Worm (Caenorhabditis elegans): ENCODE measurements around the gene C18H9.1.

The C18H9.1 gene

ce11 chrII:6709680-6710079 is 10.8 kb downstream of the C18H9.1 start:
- TF ChIP-seq hif-1 (tag; optimal IDR thresholded peaks at IDR 0.05) (no peak), ZK337.2 (GFP tag; IDR thresholded peaks at IDR 0.05) (no peak), daf-16 (GFP tag; optimal IDR thresholded peaks at IDR 0.05) (no peak), daf-16 (tag; optimal IDR thresholded peaks at IDR 0.05) (no peak), fkh-10 (GFP tag; optimal IDR thresholded peaks at IDR 0.05) (peak; percentile 69), zag-1 (tag; optimal IDR thresholded peaks at IDR 0.05) (no peak), unc-62 (GFP tag; optimal IDR thresholded peaks at IDR 0.05 in 1 of 2) (no peak), unc-62 (tag; optimal IDR thresholded peaks at IDR 0.05) (no peak), hmg-1.1 (GFP tag; IDR thresholded peaks at IDR 0.05) (no peak), ctbp-1 (GFP tag; IDR thresholded peaks at IDR 0.05) (peak; percentile 59; the same call in 1 of the 2 replicates), ceh-28 (tag; optimal IDR thresholded peaks at IDR 0.05) (no peak), spr-3 (GFP tag; optimal IDR thresholded peaks at IDR 0.05) (no peak), aha-1 (tag) (no peak), nhr-77 (tag; optimal IDR thresholded peaks at IDR 0.05) (no peak), rbr-2 (tag; optimal IDR thresholded peaks at IDR 0.05) (no peak), ces-1 (GFP tag; optimal IDR thresholded peaks at IDR 0.05) (peak; percentile 49)

DNA sequence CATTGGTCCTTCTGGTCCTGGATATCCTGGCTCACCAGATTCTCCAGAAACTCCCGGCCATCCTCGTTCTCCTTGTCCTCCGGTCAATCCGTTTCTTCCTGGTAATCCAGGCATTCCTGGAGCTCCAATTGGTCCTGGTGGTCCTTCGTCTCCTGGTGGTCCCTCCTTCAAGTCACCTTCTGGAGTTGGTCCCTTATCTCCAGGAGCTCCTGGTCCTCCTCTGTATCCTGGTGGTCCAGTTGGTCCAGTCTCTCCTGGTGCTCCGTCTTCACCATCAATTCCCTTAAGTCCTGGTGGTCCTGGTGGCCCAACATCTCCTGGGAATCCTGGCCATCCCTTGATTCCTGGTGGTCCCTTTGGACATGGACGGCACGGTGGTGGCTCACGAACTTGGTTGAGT is 11.7 kb downstream of the C18H9.1 start:
- TF ChIP-seq pha-4 (GFP tag; IDR thresholded peaks at IDR 0.05) (no peak), pha-4 (tag; optimal IDR thresholded peaks at IDR 0.05) (no peak), set-16 (GFP tag; IDR thresholded peaks at IDR 0.05) (peak; percentile 74; the same call in 1 of the 2 replicates), egl-43 (GFP tag; IDR thresholded peaks at IDR 0.05) (0 out of 2 replicates have a peak, but pooled peaks have one; percentile 3), lin-15B (tag; optimal IDR thresholded peaks at IDR 0.05) (no peak), aha-1 (tag) (peak; percentile 11)

ce11 chrII:6712177-6712981 is 13.5 kb downstream of the C18H9.1 start, which contains the start of the genes dpy-10 and T14B4.19:
Gene dpy-10, minus strand, starts transcription at chrII:6712227.
Gene T14B4.19, minus strand, starts transcription at chrII:6712931.
- peak; percentile 3 for TF ChIP-seq aha-1 (tag)
- peak; percentile 41 for TF ChIP-seq hlh-30 (tag; optimal IDR thresholded peaks at IDR 0.05; ENCODE audit: insufficient read depth)
- TF ChIP-seq hlh-11 (tag; optimal IDR thresholded peaks at IDR 0.05), result peak; percentile 61
- TF ChIP-seq nhr-28 (tag; optimal IDR thresholded peaks at IDR 0.05), result peak; percentile 44
- no peak for TF ChIP-seq nhr-11 (tag; optimal IDR thresholded peaks at IDR 0.05)
- peak in 1 of 2 experiments; percentile 27 for TF ChIP-seq mdl-1 (tag; optimal IDR thresholded peaks at IDR 0.05)
- TF ChIP-seq mxl-3 (GFP tag; optimal IDR thresholded peaks at IDR 0.05), result peak; percentile 73
- TF ChIP-seq lsy-2 (tag; optimal IDR thresholded peaks at IDR 0.05), result peak in 1 of 2 experiments; percentile 37
- TF ChIP-seq nhr-6 (tag; optimal IDR thresholded peaks at IDR 0.05), result no peak

ce11 chrII:6713003-6713402 is 14.1 kb downstream of the C18H9.1 start:
- TF ChIP-seq aha-1 (tag) (peak; percentile 45), ctbp-1 (GFP tag; IDR thresholded peaks at IDR 0.05) (no peak)

- no peak for TF ChIP-seq jun-1 (tag; optimal IDR thresholded peaks at IDR 0.05)
- peak in 1 of 2 experiments; percentile 61 for TF ChIP-seq unc-62 (GFP tag; optimal IDR thresholded peaks at IDR 0.05 in 1 of 2)
- TF ChIP-seq unc-62 (tag; optimal IDR thresholded peaks at IDR 0.05), result no peak
- TF ChIP-seq nhr-28 (tag; optimal IDR thresholded peaks at IDR 0.05), result peak; percentile 13
- TF ChIP-seq hif-1 (tag; optimal IDR thresholded peaks at IDR 0.05), result no peak
- TF ChIP-seq aha-1 (tag), result peak; percentile 42
These were observed 15.0 kb downstream of the C18H9.1 start, which contains the start of gene dpy-2 for ce11 chrII:6713832-6714342. Gene dpy-2, plus strand, starts transcription at chrII:6714292.

DNA sequence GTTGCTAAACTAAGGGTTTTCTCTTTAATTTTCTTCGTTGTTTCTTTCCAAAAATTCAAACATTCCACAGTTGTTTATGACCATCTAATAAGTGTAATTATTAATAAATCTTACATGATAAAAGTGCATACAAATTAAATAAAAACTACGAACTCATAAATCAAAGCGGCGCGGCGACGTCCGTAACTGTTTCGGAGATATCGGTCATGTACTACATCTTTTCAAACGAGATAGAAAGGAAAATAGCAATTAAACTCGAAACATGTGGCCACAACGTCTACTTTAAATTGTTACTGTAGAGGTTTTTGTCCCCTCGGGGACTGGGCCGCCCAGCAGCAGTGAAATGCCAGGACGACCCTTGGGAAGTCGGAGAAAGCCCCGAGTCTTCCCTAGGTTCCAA is 17.0 kb downstream of the C18H9.1 start:
- TF ChIP-seq cey-2 (tag; optimal IDR thresholded peaks at IDR 0.05; ENCODE audit: borderline replicate concordance, insufficient read depth), result no peak
- TF ChIP-seq mep-1 (tag; optimal IDR thresholded peaks at IDR 0.05), result no peak
- no peak for TF ChIP-seq daf-19 (GFP tag; conservative IDR thresholded peaks at IDR 0.05)

All from whole organism, L4 larva.